Worm (Caenorhabditis elegans) whole organism, late embryonic: Measurements from ENCODE around the gene Y39A3CL.7.

ENCODE experiments used
- C38D4.7 ChIP-seq: fragments of 200-800 bp; sonication (Bioruptor generic); optimal IDR thresholded peaks from 2 replicates; lab custom pipeline; 2018; ENCODE audit warnings: mild to moderate bottlenecking, missing genetic modification characterization, moderate library complexity, missing compliant biosample characterization
- F13H6.1 ChIP-seq: sonication (generic microtip); optimal IDR thresholded peaks from 2 replicates; lab custom pipeline; 2016; ENCODE audit warnings: missing genetic modification characterization, missing compliant biosample characterization
- K09A11.1 ChIP-seq: sonication (generic microtip); optimal IDR thresholded peaks from 2 replicates; lab custom pipeline; 2017; ENCODE audit warnings: antibody characterized with exemption, mild to moderate bottlenecking, missing genetic modification characterization, missing compliant biosample characterization; ENCODE audit not compliant: insufficient read depth
- T23F11.4 ChIP-seq: fragments of 200-800 bp; sonication (Bioruptor generic); optimal IDR thresholded peaks from 2 replicates; lab custom pipeline; 2018; ENCODE audit warnings: mild to moderate bottlenecking, missing genetic modification characterization, missing compliant biosample characterization
- ahr-1 ChIP-seq: sonication (generic microtip); optimal IDR thresholded peaks from 2 replicates; lab custom pipeline; 2016; ENCODE audit warnings: missing genetic modification characterization, missing compliant biosample characterization
- ceh-14 ChIP-seq: sonication (generic microtip); optimal IDR thresholded peaks from 2 replicates; lab custom pipeline; 2016; ENCODE audit warnings: missing genotype, missing genetic modification characterization, missing compliant biosample characterization
- ceh-18 ChIP-seq: sonication (generic microtip); optimal IDR thresholded peaks from 2 replicates; lab custom pipeline; 2016; ENCODE audit warnings: missing genetic modification characterization, missing compliant biosample characterization
- ceh-19 ChIP-seq: fragments of 200-800 bp; sonication (Bioruptor generic); optimal IDR thresholded peaks from 2 replicates; lab custom pipeline; 2018; ENCODE audit warnings: mild to moderate bottlenecking, missing genetic modification characterization, missing compliant biosample characterization
- ceh-2 ChIP-seq: sonication (generic microtip); optimal IDR thresholded peaks from 2 replicates; lab custom pipeline; 2016; ENCODE audit warnings: missing genotype, missing genetic modification characterization, missing compliant biosample characterization
- ceh-24 ChIP-seq: sonication (generic microtip); optimal IDR thresholded peaks from 2 replicates; lab custom pipeline; 2016; ENCODE audit warnings: mild to moderate bottlenecking, missing genetic modification characterization, missing compliant biosample characterization
- ceh-31 ChIP-seq: sonication (generic microtip); optimal IDR thresholded peaks from 2 replicates; lab custom pipeline; 2016; ENCODE audit warnings: missing genetic modification characterization, missing compliant biosample characterization
- ceh-45 ChIP-seq: fragments of 200-800 bp; sonication (Bioruptor generic); IDR thresholded peaks from 2 replicates; pipeline ENCODE4 v1.3.6; 2022; ENCODE audit warnings: missing genetic modification reagents, missing genetic modification characterization, missing compliant biosample characterization
- ceh-48 ChIP-seq: sonication (generic microtip); optimal IDR thresholded peaks from 2 replicates; lab custom pipeline; 2016; ENCODE audit warnings: missing genetic modification characterization, inconsistent platforms, missing compliant biosample characterization
- ceh-9 ChIP-seq: sonication (generic microtip); optimal IDR thresholded peaks from 2 replicates; lab custom pipeline; 2016; ENCODE audit warnings: mild to moderate bottlenecking, missing genetic modification characterization, inconsistent platforms, missing compliant biosample characterization
- che-1 ChIP-seq: sonication (generic microtip); optimal IDR thresholded peaks from 2 replicates; lab custom pipeline; 2016; ENCODE audit warnings: mild to moderate bottlenecking, missing genetic modification characterization, missing compliant biosample characterization
- dmd-4 ChIP-seq: sonication (generic microtip); optimal IDR thresholded peaks from 2 replicates; lab custom pipeline; 2016; ENCODE audit warnings: borderline replicate concordance, missing genetic modification characterization, missing compliant biosample characterization
- dve-1 ChIP-seq: sonication (generic microtip); optimal IDR thresholded peaks from 2 replicates; lab custom pipeline; 2017; ENCODE audit warnings: antibody characterized with exemption, mild to moderate bottlenecking, missing genetic modification characterization, missing compliant biosample characterization
- elt-4 ChIP-seq: sonication (generic microtip); optimal IDR thresholded peaks from 2 replicates; lab custom pipeline; 2016; ENCODE audit warnings: missing genetic modification characterization, missing compliant biosample characterization
- ets-4 ChIP-seq: sonication (generic microtip); optimal IDR thresholded peaks from 2 replicates; lab custom pipeline; 2016; ENCODE audit warnings: missing genetic modification characterization, missing compliant biosample characterization
- eyg-1 ChIP-seq: sonication (generic microtip); optimal IDR thresholded peaks from 2 replicates; lab custom pipeline; 2016; ENCODE audit warnings: missing genotype, missing genetic modification characterization, missing compliant biosample characterization
- fkh-6 ChIP-seq: sonication (generic microtip); optimal IDR thresholded peaks from 2 replicates; lab custom pipeline; 2016; ENCODE audit warnings: missing genetic modification characterization, missing compliant biosample characterization
- hlh-15 ChIP-seq: sonication (generic microtip); optimal IDR thresholded peaks from 2 replicates; lab custom pipeline; 2016; ENCODE audit warnings: missing genetic modification characterization, missing compliant biosample characterization
- hlh-6 ChIP-seq: sonication (generic microtip); optimal IDR thresholded peaks from 2 replicates; lab custom pipeline; 2016; ENCODE audit warnings: missing genotype, missing genetic modification characterization, missing compliant biosample characterization
- hlh-8 ChIP-seq: sonication (generic microtip); optimal IDR thresholded peaks from 2 replicates; lab custom pipeline; 2016; ENCODE audit warnings: missing genotype, missing genetic modification characterization, missing compliant biosample characterization
- lin-11 ChIP-seq: fragments of 200-800 bp; sonication (Bioruptor generic); optimal IDR thresholded peaks from 2 replicates; lab custom pipeline; 2018; ENCODE audit warnings: mild to moderate bottlenecking, missing genetic modification characterization, missing compliant biosample characterization
- madf-2 ChIP-seq: sonication (generic microtip); optimal IDR thresholded peaks from 2 replicates; lab custom pipeline; 2017; ENCODE audit warnings: missing genetic modification characterization, missing compliant biosample characterization
- nfya-1 ChIP-seq: sonication (generic microtip); optimal IDR thresholded peaks from 2 replicates; lab custom pipeline; 2017; ENCODE audit warnings: missing genetic modification characterization, mild to moderate bottlenecking, missing compliant biosample characterization, antibody characterized with exemption, moderate library complexity
- nhr-11 ChIP-seq: fragments of 150-350 bp; optimal IDR thresholded peaks from 2 replicates; lab custom pipeline; 2014; ENCODE audit warnings: missing biosample characterization, missing genetic modification characterization
- nhr-232 ChIP-seq: sonication (generic microtip); optimal IDR thresholded peaks from 2 replicates; lab custom pipeline; 2016; ENCODE audit warnings: missing genetic modification characterization, missing compliant biosample characterization
- npax-4 ChIP-seq: sonication (generic microtip); optimal IDR thresholded peaks from 2 replicates; lab custom pipeline; 2016; ENCODE audit warnings: missing genetic modification characterization, missing compliant biosample characterization
- odd-2 ChIP-seq: sonication (generic microtip); optimal IDR thresholded peaks from 2 replicates; lab custom pipeline; 2017; ENCODE audit warnings: antibody characterized with exemption, mild to moderate bottlenecking, missing genetic modification characterization, missing compliant biosample characterization
- pat-9 ChIP-seq: fragments of 200-800 bp; sonication (Bioruptor generic); optimal IDR thresholded peaks from 2 replicates; lab custom pipeline; 2018; ENCODE audit warnings: mild to moderate bottlenecking, missing genetic modification characterization, moderate library complexity, missing compliant biosample characterization
- pax-1 ChIP-seq: fragments of 150-350 bp; optimal IDR thresholded peaks from 2 replicates; lab custom pipeline; 2014; ENCODE audit warnings: missing biosample characterization, missing genetic modification characterization
- pha-2 ChIP-seq: sonication (generic microtip); optimal IDR thresholded peaks from 2 replicates; lab custom pipeline; 2017; ENCODE audit warnings: mild to moderate bottlenecking, missing genetic modification characterization, missing compliant biosample characterization
- pqm-1 ChIP-seq: sonication (generic microtip); optimal IDR thresholded peaks from 2 replicates; lab custom pipeline; 2016; ENCODE audit warnings: missing genetic modification characterization, missing compliant biosample characterization
- pros-1 ChIP-seq: fragments of 150-350 bp; optimal IDR thresholded peaks from 2 replicates; lab custom pipeline; 2014; ENCODE audit warnings: missing biosample characterization, missing genetic modification reagents, missing genetic modification characterization
- rnt-1 ChIP-seq: sonication (generic microtip); optimal IDR thresholded peaks from 2 replicates; lab custom pipeline; 2016; ENCODE audit warnings: missing genetic modification characterization, missing compliant biosample characterization
- sdc-2 ChIP-seq: sonication (generic microtip); optimal IDR thresholded peaks from 2 replicates; lab custom pipeline; 2016; ENCODE audit warnings: missing genotype, missing genetic modification characterization, missing compliant biosample characterization
- sox-2 ChIP-seq: fragments of 200-800 bp; sonication (Bioruptor generic); IDR thresholded peaks from 2 replicates; pipeline ENCODE4 v1.3.6; 2022; ENCODE audit warnings: missing genetic modification reagents, missing genetic modification characterization, missing compliant biosample characterization
- tbx-2 ChIP-seq: sonication (generic microtip); optimal IDR thresholded peaks from 2 replicates; lab custom pipeline; 2016; ENCODE audit warnings: missing genetic modification characterization, missing compliant biosample characterization
- ttx-3 ChIP-seq: sonication (generic microtip); optimal IDR thresholded peaks from 2 replicates; lab custom pipeline; 2016; ENCODE audit warnings: missing genetic modification reagents, missing genetic modification characterization, missing compliant biosample characterization
- unc-42 ChIP-seq: sonication (generic microtip); optimal IDR thresholded peaks from 2 replicates; lab custom pipeline; 2016; ENCODE audit warnings: missing genotype, missing genetic modification characterization, missing compliant biosample characterization
- zip-5 ChIP-seq: sonication (generic microtip); optimal IDR thresholded peaks from 2 replicates; lab custom pipeline; 2016; ENCODE audit warnings: missing genetic modification characterization, missing compliant biosample characterization
- ztf-16 ChIP-seq: sonication (generic microtip); optimal IDR thresholded peaks from 2 replicates; lab custom pipeline; 2017; ENCODE audit warnings: missing genetic modification characterization, missing compliant biosample characterization

Y39A3CL.7 gene

DNA sequence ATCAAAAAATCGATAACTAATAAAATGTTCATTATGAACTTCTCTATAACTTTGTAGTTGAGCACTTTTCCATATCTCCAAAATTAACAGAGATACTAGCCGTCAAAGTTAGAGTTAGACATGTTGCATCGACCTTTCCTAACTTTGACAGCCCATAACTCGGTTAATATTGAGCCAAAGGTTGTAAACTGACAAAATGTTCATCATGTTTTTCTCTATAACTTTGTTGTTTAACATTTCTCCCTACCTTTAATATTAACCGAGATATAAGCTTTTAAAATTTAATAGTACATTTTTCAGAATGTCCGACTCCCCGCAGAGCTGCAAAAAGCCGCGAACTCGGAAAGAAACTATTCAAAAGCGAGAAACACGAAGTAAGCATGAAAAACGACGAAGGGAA, 30.4 kb downstream of the Y39A3CL.7 start, which contains the start of gene hlh-33:
TSS of gene hlh-33 (plus strand) at position 301 of the 400 bp plus-strand sequence.
- TF ChIP-seq hlh-8 (tag; lab: Kevin White, UChicago) (no peak), unc-42 (tag; lab: Kevin White, UChicago) (no peak), sdc-2 (tag; lab: Kevin White, UChicago) (no peak), hlh-15 (tag; lab: Kevin White, UChicago) (no peak), npax-4 (tag; lab: Kevin White, UChicago) (no peak), pat-9 (tag; lab: Kevin White, UChicago) (no peak), ahr-1 (tag; lab: Kevin White, UChicago) (no peak), T23F11.4 (GFP tag; lab: Kevin White, UChicago) (no peak), nhr-11 (tag; lab: Kevin White, UChicago) (no peak), elt-4 (tag; lab: Kevin White, UChicago) (no peak), ttx-3 (tag; lab: Kevin White, UChicago) (no peak), F13H6.1 (tag; lab: Kevin White, UChicago) (no peak), ceh-9 (tag; lab: Kevin White, UChicago) (no peak), ets-4 (tag; lab: Kevin White, UChicago) (no peak), hlh-6 (no peak), ceh-19 (no peak), nhr-232 (tag; lab: Kevin White, UChicago) (no peak), pha-2 (tag; lab: Kevin White, UChicago) (no peak), rnt-1 (tag; lab: Kevin White, UChicago) (no peak)

DNA sequence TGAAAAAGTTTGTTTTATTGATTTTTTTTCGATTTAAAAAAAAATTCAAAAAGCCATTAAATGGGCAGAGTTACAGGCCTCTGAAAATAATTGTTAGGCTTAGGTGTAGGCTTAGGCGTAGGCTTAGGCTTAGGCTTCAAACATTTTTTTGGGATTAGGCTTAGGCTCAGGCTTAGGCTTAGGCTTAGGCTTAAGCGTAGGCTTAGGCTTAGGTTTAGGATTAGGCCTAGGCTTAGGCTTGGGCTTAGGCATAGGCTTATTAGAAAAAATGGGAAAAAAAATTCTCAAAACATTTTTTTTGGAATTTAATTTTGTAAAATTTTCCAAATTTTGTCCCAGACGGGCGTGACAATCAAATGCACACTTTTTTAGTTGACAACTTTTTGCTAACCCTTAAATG, 31.5 kb downstream of the Y39A3CL.7 start:
- no peak for TF ChIP-seq ets-4 (tag; lab: Kevin White, UChicago)
- no peak for TF ChIP-seq ceh-48 (tag; lab: Kevin White, UChicago)
- no peak for TF ChIP-seq madf-2
- peak; percentile 61 for TF ChIP-seq dve-1 (tag; lab: Kevin White, UChicago)

DNA sequence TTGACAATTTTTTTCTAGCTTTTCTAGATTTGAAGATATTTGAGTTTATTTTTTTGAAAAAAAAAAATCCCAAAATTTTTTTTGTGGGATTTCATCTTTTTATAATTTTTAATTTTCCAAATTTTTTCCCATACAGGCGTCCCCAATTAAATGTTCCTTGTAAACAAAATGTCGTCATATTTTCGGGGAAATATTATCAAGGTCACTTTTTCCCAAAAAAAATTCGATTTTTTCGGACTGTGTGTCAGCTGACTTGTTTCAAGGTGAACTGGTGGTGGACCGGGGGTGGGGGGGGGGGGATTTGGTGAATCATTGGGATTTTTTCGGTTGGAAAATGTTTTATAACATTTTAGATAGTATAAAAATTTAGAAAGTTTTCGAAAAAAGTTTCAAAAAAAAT, 32.0 kb downstream of the Y39A3CL.7 start:
- TF ChIP-seq hlh-15 (tag; lab: Kevin White, UChicago) (no peak), nhr-11 (tag; lab: Kevin White, UChicago) (no peak), tbx-2 (tag; lab: Kevin White, UChicago) (no peak), hlh-8 (tag; lab: Kevin White, UChicago) (no peak)

DNA sequence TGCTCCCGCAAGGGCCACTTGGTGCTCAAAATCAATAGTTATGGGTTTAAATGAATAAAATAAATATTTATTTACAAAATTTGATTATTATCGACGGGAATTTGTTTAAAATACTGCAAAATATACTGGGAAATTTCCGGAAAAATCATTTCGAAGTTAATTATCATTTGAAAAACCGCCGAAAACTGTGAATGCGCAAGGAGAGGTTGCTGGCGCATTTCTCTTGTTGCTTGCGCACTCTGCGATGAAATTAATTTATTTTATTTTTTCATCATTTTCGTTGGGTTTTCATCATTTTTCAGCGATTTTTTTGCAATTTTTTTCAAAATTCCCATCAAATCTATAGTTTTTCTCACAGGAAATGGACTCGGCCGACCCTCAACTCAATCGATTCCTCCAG, 34.8 kb downstream of the Y39A3CL.7 start, which contains the start of gene ddp-1:
TSS of gene ddp-1 (plus strand) at position 357 of the 400 bp plus-strand sequence.
- TF ChIP-seq nfya-1 (tag; lab: Kevin White, UChicago) (peak; percentile 85), pat-9 (tag; lab: Kevin White, UChicago) (peak; percentile 78), che-1 (tag; lab: Kevin White, UChicago) (peak; percentile 78), ceh-45 (GFP tag; lab: Robert Waterston, UW) (peak; percentile 71; the same call in 1 of the 2 replicates), sdc-2 (tag; lab: Kevin White, UChicago) (peak; percentile 28), odd-2 (tag; lab: Kevin White, UChicago) (no peak), ceh-31 (peak; percentile 64), K09A11.1 (peak; percentile 71), zip-5 (tag; lab: Kevin White, UChicago) (peak; percentile 7), ceh-19 (peak; percentile 69), eyg-1 (peak; percentile 26), T23F11.4 (GFP tag; lab: Kevin White, UChicago) (peak; percentile 74), ceh-2 (peak; percentile 65), sox-2 (no peak), nhr-232 (tag; lab: Kevin White, UChicago) (no peak), pqm-1 (tag; lab: Kevin White, UChicago) (peak; percentile 16), ceh-18 (tag; lab: Kevin White, UChicago) (peak; percentile 59), ttx-3 (tag; lab: Kevin White, UChicago) (peak; percentile 77), hlh-6 (no peak), ahr-1 (tag; lab: Kevin White, UChicago) (no peak), ceh-24 (peak; percentile 61), npax-4 (tag; lab: Kevin White, UChicago) (peak; percentile 55), rnt-1 (tag; lab: Kevin White, UChicago) (peak; percentile 52), lin-11 (peak; percentile 47), dmd-4 (tag; lab: Kevin White, UChicago) (no peak), pax-1 (tag; lab: Kevin White, UChicago) (no peak), fkh-6 (tag; lab: Kevin White, UChicago) (peak; percentile 13), ztf-16 (tag; lab: Kevin White, UChicago) (peak; percentile 80), ets-4 (tag; lab: Kevin White, UChicago) (peak; percentile 75), ceh-14 (tag; lab: Kevin White, UChicago) (peak; percentile 94), pros-1 (tag; lab: Kevin White, UChicago) (no peak), unc-42 (tag; lab: Kevin White, UChicago) (peak; percentile 93), C38D4.7 (GFP tag; lab: Kevin White, UChicago) (peak; percentile 68)
